Worm (Caenorhabditis elegans): Measurements from ENCODE around the gene sra-11.

ce11 chrII:10924669-10925068 is 14.6 kb upstream of the sra-11 start:
- TF ChIP-seq him-1 (tag; optimal IDR thresholded peaks at IDR 0.05) (no peak), W03F9.2 (tag; optimal IDR thresholded peaks at IDR 0.05) (no peak), dao-5 (tag; optimal IDR thresholded peaks at IDR 0.05) (no peak)

Measured in whole organism, L4/young adult.